Fruit fly (Drosophila melanogaster): Measurements from ENCODE around the gene TTLL4B.

DNA sequence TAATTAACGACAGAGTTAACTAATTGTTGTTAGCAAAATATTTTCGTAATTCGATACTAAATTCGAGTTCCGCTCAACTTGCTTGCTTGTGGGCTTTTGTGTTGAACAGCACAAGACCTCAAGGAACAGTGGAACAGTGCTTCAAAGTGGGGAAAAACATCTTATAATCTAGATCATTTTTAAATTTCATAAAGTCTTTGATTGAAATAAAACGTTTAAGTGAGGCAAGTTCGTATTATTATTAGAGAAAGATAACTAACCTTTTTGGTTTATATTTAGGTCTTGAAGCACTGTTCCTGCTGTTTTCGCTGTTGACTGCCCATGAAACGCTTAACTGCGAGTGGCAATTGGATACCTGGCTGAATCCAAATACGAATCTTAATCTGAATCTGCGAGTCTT lies 18.3 kb upstream of the TTLL4B start:
- TF ChIP-seq ovo (GFP tag; optimal IDR thresholded peaks at IDR 0.05) (no peak), cnc (optimal IDR thresholded peaks at IDR 0.05) (no peak), cic (GFP tag; optimal IDR thresholded peaks at IDR 0.05) (no peak), CG12768 (GFP tag; optimal IDR thresholded peaks at IDR 0.05) (no peak), CG33017 (tag; optimal IDR thresholded peaks at IDR 0.05) (no peak), tj (GFP tag; optimal IDR thresholded peaks at IDR 0.05) (no peak), pad (GFP tag; optimal IDR thresholded peaks at IDR 0.05) (no peak), CG5204 (GFP tag; optimal IDR thresholded peaks at IDR 0.05) (no peak), kay (GFP tag; ENCODE audit: borderline replicate concordance) (no peak), CG1620 (GFP tag; optimal IDR thresholded peaks at IDR 0.05) (no peak), Crg-1 (GFP tag; optimal IDR thresholded peaks at IDR 0.05) (no peak), CG7101 (tag; optimal IDR thresholded peaks at IDR 0.05) (no peak)
